Worm (Caenorhabditis elegans) whole organism, L4 larva: ENCODE measurements around the gene phdh-1.

Experiments
- F10B5.3 ChIP-seq: sonication (generic microtip); optimal IDR thresholded peaks from 2 replicates; lab custom pipeline; 2016; ENCODE audit warnings: mild to moderate bottlenecking, missing genetic modification characterization, missing compliant biosample characterization
- aha-1 ChIP-seq: fragments of 150-350 bp; peaks from one replicate; lab custom pipeline; 2014; ENCODE audit warnings: missing biosample characterization, missing genetic modification characterization
- aly-2 ChIP-seq: sonication (generic microtip); optimal IDR thresholded peaks from 2 replicates; lab custom pipeline; 2018; ENCODE audit warnings: missing biosample characterization, missing genetic modification characterization
- ama-1 ChIP-seq: fragments of 150-350 bp; optimal IDR thresholded peaks from 2 replicates; lab custom pipeline; 2014; ENCODE audit warnings: inconsistent platforms, mixed read lengths
- ceh-44 ChIP-seq: fragments of 200-800 bp; sonication (Bioruptor generic); IDR thresholded peaks from 2 replicates; pipeline ENCODE4 v1.3.6; 2022; ENCODE audit warnings: missing genetic modification reagents, missing genetic modification characterization, missing compliant biosample characterization
- ceh-62 ChIP-seq: sonication (generic microtip); optimal IDR thresholded peaks from 2 replicates; lab custom pipeline; 2017; ENCODE audit warnings: missing biosample characterization, missing genetic modification characterization
- daf-16 ChIP-seq, 3 experiments: sonication (generic microtip); optimal IDR thresholded peaks; 2 replicates each; lab custom pipeline; 2016 to 2017; ENCODE audit warnings: missing genetic modification characterization in 3 of 3, missing genetic modification reagents in 3 of 3, mild to moderate bottlenecking in 2 of 3, missing compliant biosample characterization in 2 of 3, missing biosample characterization in 1 of 3, moderate library complexity in 1 of 3
- daf-19 ChIP-seq: fragments of 200-800 bp; sonication (Bioruptor generic); conservative IDR thresholded peaks from 2 replicates; pipeline ENCODE4 v1.3.6; 2022; ENCODE audit warnings: missing genetic modification characterization, missing compliant biosample characterization
- dmd-6 ChIP-seq: fragments of 200-800 bp; sonication (Bioruptor generic); IDR thresholded peaks from 2 replicates; pipeline ENCODE4 v1.3.6; 2022; ENCODE audit warnings: missing genetic modification reagents, missing genetic modification characterization, missing compliant biosample characterization
- dmd-8 ChIP-seq: fragments of 200-800 bp; sonication (Bioruptor generic); IDR thresholded peaks from 2 replicates; pipeline ENCODE4 v1.3.6; 2022; ENCODE audit warnings: missing genetic modification characterization, missing compliant biosample characterization
- dmd-9 ChIP-seq: fragments of 200-800 bp; sonication (Bioruptor generic); IDR thresholded peaks from 2 replicates; pipeline ENCODE4 v1.3.6; 2022; ENCODE audit warnings: missing genetic modification reagents, missing genetic modification characterization, missing compliant biosample characterization
- fkh-10 ChIP-seq: fragments of 150-350 bp; optimal IDR thresholded peaks from 2 replicates; lab custom pipeline; 2014; ENCODE audit warnings: missing biosample characterization, missing genetic modification reagents, missing genetic modification characterization
- hlh-11 ChIP-seq: fragments of 200-800 bp; sonication (Bioruptor generic); optimal IDR thresholded peaks from 2 replicates; lab custom pipeline; 2018; ENCODE audit warnings: mild to moderate bottlenecking, missing genetic modification characterization, missing compliant biosample characterization
- hmg-1.1 ChIP-seq: fragments of 200-800 bp; sonication (Bioruptor generic); IDR thresholded peaks from 2 replicates; pipeline ENCODE4 v1.3.6; 2022; ENCODE audit warnings: missing genetic modification reagents, missing genetic modification characterization, missing compliant biosample characterization
- lim-7 ChIP-seq: fragments of 200-800 bp; sonication (Bioruptor generic); IDR thresholded peaks from 2 replicates; pipeline ENCODE4 v1.3.6; 2022; ENCODE audit warnings: missing genetic modification characterization, missing compliant biosample characterization
- lin-39 ChIP-seq: fragments of 150-350 bp; optimal IDR thresholded peaks from 2 replicates; lab custom pipeline; 2014; ENCODE audit warnings: missing biosample characterization, missing genetic modification reagents, missing genetic modification characterization
- lsy-2 ChIP-seq, 2 experiments: fragments of 150-350 bp in 1 of 2; sonication (generic microtip) in 1 of 2; optimal IDR thresholded peaks; 2 replicates each; lab custom pipeline; 2014 to 2017; ENCODE audit warnings: missing biosample characterization in 2 of 2, missing genetic modification characterization in 2 of 2
- mes-2 ChIP-seq: sonication (generic microtip); optimal IDR thresholded peaks from 2 replicates; lab custom pipeline; 2016; ENCODE audit warnings: missing genotype, mild to moderate bottlenecking, missing genetic modification characterization, missing compliant biosample characterization; ENCODE audit not compliant: poor library complexity, severe bottlenecking
- mxl-3 ChIP-seq: fragments of 200-800 bp; sonication (Bioruptor generic); optimal IDR thresholded peaks from 2 replicates; lab custom pipeline; 2018; ENCODE audit warnings: mild to moderate bottlenecking, missing genetic modification characterization, missing compliant biosample characterization
- nhr-10 ChIP-seq: fragments of 150-350 bp; optimal IDR thresholded peaks from 2 replicates; lab custom pipeline; 2014; ENCODE audit warnings: missing biosample characterization, missing genetic modification characterization
- nhr-102 ChIP-seq: sonication (generic microtip); optimal IDR thresholded peaks from 2 replicates; lab custom pipeline; 2016; ENCODE audit warnings: mild to moderate bottlenecking, missing genetic modification characterization, moderate library complexity, missing compliant biosample characterization
- nhr-6 ChIP-seq: fragments of 150-350 bp; optimal IDR thresholded peaks from 2 replicates; lab custom pipeline; 2014; ENCODE audit warnings: missing biosample characterization, missing genetic modification characterization
- nhr-76 ChIP-seq: fragments of 150-350 bp; optimal IDR thresholded peaks from 2 replicates; lab custom pipeline; 2014; ENCODE audit warnings: missing biosample characterization, missing genetic modification characterization
- pha-4 ChIP-seq, 2 experiments: fragments of 150-350 bp in 1 of 2; fragments of 200-800 bp in 1 of 2; sonication (Bioruptor generic) in 1 of 2; IDR thresholded peaks in 1 of 2; optimal IDR thresholded peaks in 1 of 2; 2 replicates each; pipeline versions ENCODE4 v1.3.6 to Lab custom; 2014 to 2022; ENCODE audit warnings: missing genetic modification characterization in 2 of 2, missing genetic modification reagents in 2 of 2, missing biosample characterization in 1 of 2, missing compliant biosample characterization in 1 of 2
- php-3 ChIP-seq: fragments of 200-800 bp; sonication (Bioruptor generic); IDR thresholded peaks from 2 replicates; pipeline ENCODE4 v1.3.6; 2022; ENCODE audit warnings: missing genetic modification reagents, missing genetic modification characterization, missing compliant biosample characterization
- pqm-1 ChIP-seq: sonication (generic microtip); optimal IDR thresholded peaks from 2 replicates; lab custom pipeline; 2017; ENCODE audit warnings: missing biosample characterization, missing genetic modification characterization
- saeg-2 ChIP-seq: fragments of 200-800 bp; sonication (Bioruptor generic); IDR thresholded peaks from 2 replicates; pipeline ENCODE4 v1.3.6; 2022; ENCODE audit warnings: missing genetic modification reagents, missing genetic modification characterization, missing compliant biosample characterization
- snpc-1.2 ChIP-seq: fragments of 200-800 bp; sonication (Bioruptor generic); IDR thresholded peaks from 2 replicates; pipeline ENCODE4 v1.3.6; 2022; ENCODE audit warnings: missing genetic modification reagents, missing genetic modification characterization, missing compliant biosample characterization
- spr-1 ChIP-seq: sonication (generic microtip); optimal IDR thresholded peaks from 2 replicates; lab custom pipeline; 2016; ENCODE audit warnings: mild to moderate bottlenecking, missing genetic modification characterization, missing compliant biosample characterization
- unc-130 ChIP-seq: sonication (generic microtip); optimal IDR thresholded peaks from 2 replicates; lab custom pipeline; 2016; ENCODE audit warnings: missing genetic modification reagents, missing genetic modification characterization, missing compliant biosample characterization
- zag-1 ChIP-seq: fragments of 150-350 bp; optimal IDR thresholded peaks from 2 replicates; lab custom pipeline; 2014; ENCODE audit warnings: missing biosample characterization, missing genetic modification characterization
- ztf-11 ChIP-seq: fragments of 150-350 bp; optimal IDR thresholded peaks from 2 replicates; lab custom pipeline; 2014; ENCODE audit warnings: missing biosample characterization, missing genetic modification characterization
- ztf-7 ChIP-seq: fragments of 150-350 bp; optimal IDR thresholded peaks from 2 replicates; lab custom pipeline; 2014; ENCODE audit warnings: missing biosample characterization, missing genetic modification characterization

The phdh-1 gene

DNA sequence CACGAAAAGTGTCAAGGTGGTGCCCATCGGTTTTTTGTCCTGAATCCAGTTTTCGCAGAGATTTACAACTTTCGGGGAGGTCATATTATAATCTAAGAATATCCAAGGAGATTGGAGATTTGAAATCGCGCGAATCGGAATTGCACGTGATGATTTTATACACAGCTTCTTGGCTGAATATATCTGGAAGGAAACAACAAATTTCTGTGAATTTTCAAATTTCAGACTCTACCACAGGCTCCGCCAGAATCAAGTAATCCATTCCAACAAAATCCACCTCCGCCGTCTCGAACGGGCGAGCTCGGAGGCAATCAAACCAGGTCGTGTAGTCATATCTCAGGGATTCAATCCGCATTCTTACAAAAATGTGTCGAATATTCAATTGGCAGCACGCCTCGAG, 43.0 kb downstream of the phdh-1 start:
- peak; percentile 96 for TF ChIP-seq aha-1 (tag; lab: Kevin White, UChicago)
- TF ChIP-seq lsy-2 (tag; optimal IDR thresholded peaks at IDR 0.05; lab: Kevin White, UChicago), result no peak
- TF ChIP-seq, all 104 proteins: peak for 1

DNA sequence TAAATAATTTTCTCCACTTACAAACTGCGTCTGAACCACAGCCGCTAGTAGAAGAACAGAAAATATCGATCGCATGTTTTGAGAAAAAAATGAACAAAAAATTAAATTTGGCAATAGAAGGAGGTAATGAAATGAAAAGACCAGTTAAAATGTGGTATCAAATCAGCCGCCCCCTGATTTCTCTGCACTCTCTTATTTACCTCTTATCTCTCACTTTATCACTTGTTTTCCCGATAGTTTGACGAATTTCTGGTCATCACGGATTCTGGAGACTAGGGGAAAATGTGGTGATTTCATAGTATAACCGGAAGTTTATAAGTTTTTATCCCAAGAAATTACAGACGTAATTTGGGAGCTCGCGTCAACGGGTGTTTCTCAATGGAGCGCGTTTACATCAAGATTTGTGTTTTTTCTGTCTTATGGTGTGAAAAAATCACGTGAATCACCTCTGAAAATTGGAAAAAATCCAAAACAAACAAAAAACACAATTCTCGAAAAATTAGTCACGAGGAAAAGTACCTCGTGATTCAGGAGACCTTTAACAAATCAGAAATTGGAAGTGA, 44.5 kb downstream of the phdh-1 start, which contains the start of gene clec-146:
TSS of gene clec-146 (minus strand) at position 116 of the 563 bp plus-strand sequence.
- no peak for TF ChIP-seq hlh-11
- TF ChIP-seq ztf-7 (tag; lab: Kevin White, UChicago), result no peak
- TF ChIP-seq ztf-11 (tag; lab: Kevin White, UChicago), result no peak
- no peak for TF ChIP-seq ceh-44
- TF ChIP-seq dmd-6 (GFP tag; lab: Robert Waterston, UW), result no peak
- no peak for TF ChIP-seq pha-4 (GFP tag; IDR thresholded peaks at IDR 0.05; lab: Robert Waterston, UW)
- no peak for TF ChIP-seq pha-4 (tag; optimal IDR thresholded peaks at IDR 0.05; lab: Kevin White, UChicago)
- no peak for TF ChIP-seq daf-16 (GFP tag; optimal IDR thresholded peaks at IDR 0.05; lab: Kevin White, UChicago)
- TF ChIP-seq daf-16 (tag; optimal IDR thresholded peaks at IDR 0.05; lab: Kevin White, UChicago), result no peak
- TF ChIP-seq pqm-1 (tag; lab: Kevin White, UChicago), result no peak
- no peak for TF ChIP-seq aly-2 (tag; lab: Kevin White, UChicago)
- no peak for TF ChIP-seq dmd-8 (GFP tag; lab: Robert Waterston, UW)
- no peak for TF ChIP-seq snpc-1.2 (GFP tag; lab: Robert Waterston, UW)
- no peak for TF ChIP-seq nhr-10 (tag; lab: Kevin White, UChicago)
- TF ChIP-seq, all 104 proteins: peak for 0

DNA sequence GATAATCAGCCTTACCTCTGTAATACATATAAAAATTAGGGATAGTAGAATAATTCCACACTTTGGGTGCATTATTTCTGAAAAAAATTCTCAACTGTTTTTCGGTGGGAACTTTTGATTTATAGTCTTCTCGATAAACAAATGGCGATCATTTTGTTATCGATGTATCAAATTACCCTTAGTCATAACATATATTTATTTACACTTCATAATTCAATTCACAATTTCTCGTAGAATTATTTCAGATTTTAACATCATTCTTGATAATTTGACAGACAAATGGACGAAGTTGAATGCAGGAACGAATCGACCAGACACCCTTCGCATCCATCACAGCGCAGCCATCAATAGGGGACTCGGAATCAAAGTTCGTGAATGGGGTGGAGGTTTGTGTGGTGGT, 47.8 kb downstream of the phdh-1 start, which contains the start of gene clec-145:
TSS of gene clec-145 (minus strand) at position 101 of the 400 bp plus-strand sequence.
- no peak for TF ChIP-seq daf-19 (GFP tag; lab: Robert Waterston, UW)
- no peak for TF ChIP-seq mxl-3 (GFP tag; lab: Kevin White, UChicago)
- no peak for TF ChIP-seq lim-7 (GFP tag; lab: Robert Waterston, UW)
- TF ChIP-seq saeg-2, result no peak
- TF ChIP-seq F10B5.3, result no peak
- no peak for TF ChIP-seq spr-1
- TF ChIP-seq ama-1 (lab: Kevin White, UChicago), result no peak
- no peak for TF ChIP-seq nhr-102 (tag; lab: Kevin White, UChicago)
- no peak for TF ChIP-seq lin-39 (tag; lab: Kevin White, UChicago)
- no peak for TF ChIP-seq zag-1 (tag; lab: Kevin White, UChicago)
- TF ChIP-seq unc-130, result no peak
- no peak for TF ChIP-seq daf-16 (GFP tag; optimal IDR thresholded peaks at IDR 0.05; lab: Kevin White, UChicago)
- no peak for TF ChIP-seq daf-16 (tag; optimal IDR thresholded peaks at IDR 0.05; lab: Kevin White, UChicago)
- no peak for TF ChIP-seq dmd-9 (GFP tag; lab: Robert Waterston, UW)
- TF ChIP-seq hmg-1.1, result no peak
- no peak for TF ChIP-seq nhr-76 (tag; lab: Kevin White, UChicago)
- TF ChIP-seq ceh-62 (tag; lab: Kevin White, UChicago), result no peak
- TF ChIP-seq nhr-6 (tag; lab: Kevin White, UChicago), result no peak
- TF ChIP-seq php-3 (GFP tag; lab: Robert Waterston, UW), result no peak
- TF ChIP-seq fkh-10 (GFP tag; lab: Kevin White, UChicago), result no peak
- TF ChIP-seq mes-2, result no peak
